Fruit fly (Drosophila melanogaster) whole organism, embryonic: ENCODE results near the gene RabX5.

ENCODE experiments used
- Adf1 ChIP-seq: fragments of 200-800 bp; sonication (Bioruptor generic); IDR thresholded peaks from 2 replicates; pipeline ENCODE4 v1.3.6; 2022; ENCODE audit warnings: missing biosample characterization, missing genetic modification characterization
- Asciz ChIP-seq: fragments of 200-800 bp; sonication (Bioruptor generic); optimal IDR thresholded peaks from 2 replicates; lab custom pipeline; 2017; ENCODE audit warnings: missing biosample characterization, mild to moderate bottlenecking, missing genetic modification characterization, missing genetic modification reagents
- BEAF-32 ChIP-seq: fragments of 200-800 bp; sonication (Bioruptor generic); optimal IDR thresholded peaks from 3 replicates; lab custom pipeline; 2017; ENCODE audit warnings: missing biosample characterization, missing genetic modification characterization, mild to moderate bottlenecking, moderate library complexity, missing genetic modification reagents
- CG11085 ChIP-seq: fragments of 200-800 bp; sonication (Bioruptor generic); IDR thresholded peaks from 2 replicates; pipeline ENCODE4 v1.3.6; 2022; ENCODE audit warnings: missing biosample characterization, missing genetic modification characterization
- CG12155 ChIP-seq: fragments of 200-800 bp; sonication (Bioruptor generic); optimal IDR thresholded peaks from 3 replicates; lab custom pipeline; 2016; ENCODE audit warnings: missing biosample characterization, missing genetic modification characterization
- CG13287 ChIP-seq: fragments of 200-800 bp; sonication (Bioruptor generic); IDR thresholded peaks from 2 replicates; pipeline ENCODE4 v1.3.6; 2022; ENCODE audit warnings: missing biosample characterization, missing genetic modification characterization; ENCODE audit not compliant: partially characterized antibody
- CG15696 ChIP-seq: fragments of 200-800 bp; sonication (Bioruptor generic); optimal IDR thresholded peaks from 2 replicates; lab custom pipeline; 2019; ENCODE audit warnings: missing biosample characterization, mild to moderate bottlenecking, missing genetic modification characterization, moderate library complexity
- CG18764 ChIP-seq: fragments of 200-800 bp; sonication (Bioruptor generic); optimal IDR thresholded peaks from 3 replicates; lab custom pipeline; 2016; ENCODE audit warnings: missing biosample characterization, missing genetic modification characterization
- CG2712 ChIP-seq: fragments of 200-800 bp; optimal IDR thresholded peaks from 3 replicates; lab custom pipeline; 2019; ENCODE audit warnings: missing biosample characterization, mild to moderate bottlenecking, missing genetic modification characterization, moderate library complexity
- CG34224 ChIP-seq: fragments of 200-800 bp; sonication (Bioruptor generic); IDR thresholded peaks from 3 replicates; pipeline ENCODE4 v1.3.6; 2022; ENCODE audit warnings: missing biosample characterization, missing genetic modification characterization; ENCODE audit not compliant: partially characterized antibody
- CG4360 ChIP-seq: fragments of 200-800 bp; sonication (Bioruptor generic); IDR thresholded peaks from 2 replicates; pipeline ENCODE4 v1.3.6; 2022; ENCODE audit warnings: missing biosample characterization, missing genetic modification characterization
- CG5953 ChIP-seq: fragments of 200-800 bp; sonication (Bioruptor generic); IDR thresholded peaks from 2 replicates; pipeline ENCODE4 v1.3.6; 2022; ENCODE audit warnings: missing biosample characterization, missing genetic modification characterization
- CG6683 ChIP-seq: fragments of 200-800 bp; sonication (Bioruptor generic); optimal IDR thresholded peaks from 2 replicates; lab custom pipeline; 2017; ENCODE audit warnings: missing biosample characterization, mild to moderate bottlenecking, missing genetic modification characterization, missing genetic modification reagents
- CG7357 ChIP-seq: fragments of 200-800 bp; sonication (Bioruptor generic); IDR thresholded peaks from 3 replicates; pipeline ENCODE4 v1.3.6; 2022; ENCODE audit warnings: missing biosample characterization, missing genetic modification characterization
- CG7556 ChIP-seq: fragments of 200-800 bp; sonication (Bioruptor generic); optimal IDR thresholded peaks from 2 replicates; lab custom pipeline; 2017; ENCODE audit warnings: missing biosample characterization, mild to moderate bottlenecking, missing genetic modification characterization
- CG9215 ChIP-seq: fragments of 200-800 bp; sonication (Bioruptor generic); IDR thresholded peaks from 2 replicates; pipeline ENCODE4 v1.3.6; 2022; ENCODE audit warnings: missing biosample characterization, missing genetic modification characterization
- CG9609 ChIP-seq: fragments of 200-800 bp; sonication (Bioruptor generic); optimal IDR thresholded peaks from 3 replicates; lab custom pipeline; 2016; ENCODE audit warnings: missing biosample characterization, missing genetic modification characterization
- D ChIP-seq, 2 experiments: fragments of 200-800 bp in 1 of 2; fragments of >200 bp in 1 of 2; sonication (Bioruptor generic) in 1 of 2; optimal IDR thresholded peaks; 2 replicates in 1 of 2; 3 replicates in 1 of 2; lab custom pipeline; 2017; ENCODE audit warnings: mild to moderate bottlenecking in 1 of 2, missing biosample characterization in 1 of 2, missing genetic modification characterization in 1 of 2, missing genetic modification reagents in 1 of 2
- D19A ChIP-seq: fragments of 200-800 bp; optimal IDR thresholded peaks from 3 replicates; lab custom pipeline; 2019; ENCODE audit warnings: missing biosample characterization, mild to moderate bottlenecking, missing genetic modification characterization, moderate library complexity
- Dip3 ChIP-seq: fragments of 200-800 bp; sonication (Bioruptor generic); optimal IDR thresholded peaks from 3 replicates; lab custom pipeline; 2016; ENCODE audit warnings: missing biosample characterization, missing genetic modification characterization
- Dp ChIP-seq: fragments of 200-800 bp; sonication (Bioruptor generic); optimal IDR thresholded peaks from 2 replicates; lab custom pipeline; 2018; ENCODE audit warnings: missing biosample characterization, mild to moderate bottlenecking, missing genetic modification characterization, moderate library complexity
- E2f1 ChIP-seq: fragments of 200-800 bp; sonication (Bioruptor generic); IDR thresholded peaks from 2 replicates; pipeline ENCODE4 v1.3.6; 2022; ENCODE audit warnings: missing biosample characterization, missing genetic modification characterization
- Fer1 ChIP-seq: fragments of 200-800 bp; sonication (Bioruptor generic); optimal IDR thresholded peaks from 2 replicates; lab custom pipeline; 2017; ENCODE audit warnings: missing biosample characterization, mild to moderate bottlenecking, missing genetic modification characterization
- Fer3 ChIP-seq: fragments of 200-800 bp; sonication (Bioruptor generic); optimal IDR thresholded peaks from 2 replicates; lab custom pipeline; 2018; ENCODE audit warnings: missing biosample characterization, mild to moderate bottlenecking, missing genetic modification characterization, moderate library complexity
- Gug ChIP-seq: fragments of 200-800 bp; sonication (Bioruptor generic); IDR thresholded peaks from 4 replicates; pipeline ENCODE4 v1.3.6; 2022; ENCODE audit warnings: missing biosample characterization, missing genetic modification characterization
- HLH4C ChIP-seq: fragments of 200-800 bp; sonication (Bioruptor generic); IDR thresholded peaks from 3 replicates; pipeline ENCODE4 v1.3.6; 2022; ENCODE audit warnings: missing biosample characterization, missing genetic modification characterization; ENCODE audit not compliant: partially characterized antibody
- Hand ChIP-seq: fragments of 200-800 bp; sonication (Bioruptor generic); optimal IDR thresholded peaks from 2 replicates; lab custom pipeline; 2017; ENCODE audit warnings: mild to moderate bottlenecking, missing biosample characterization, missing genetic modification reagents, missing genetic modification characterization
- HmgZ ChIP-seq: fragments of 200-800 bp; sonication (Bioruptor generic); optimal IDR thresholded peaks from 2 replicates; lab custom pipeline; 2018; ENCODE audit warnings: missing biosample characterization, mild to moderate bottlenecking, missing genetic modification characterization
- Hmr ChIP-seq: fragments of 200-800 bp; sonication (Bioruptor generic); optimal IDR thresholded peaks from 3 replicates; lab custom pipeline; 2017; ENCODE audit warnings: mild to moderate bottlenecking, missing biosample characterization, missing genetic modification reagents, missing genetic modification characterization
- Mad ChIP-seq: fragments of 200-800 bp; sonication (Bioruptor generic); optimal IDR thresholded peaks from 2 replicates; lab custom pipeline; 2016; ENCODE audit warnings: missing biosample characterization, missing genetic modification characterization
- Nf-YB ChIP-seq: fragments of 200-800 bp; sonication (Bioruptor generic); optimal IDR thresholded peaks from 3 replicates; lab custom pipeline; 2019; ENCODE audit warnings: missing biosample characterization, mild to moderate bottlenecking, missing genetic modification characterization, moderate library complexity
- Sry-β ChIP-seq: fragments of 200-800 bp; sonication (Bioruptor generic); optimal IDR thresholded peaks from 2 replicates; lab custom pipeline; 2018; ENCODE audit warnings: missing biosample characterization, mild to moderate bottlenecking, missing genetic modification characterization, moderate library complexity
- Xrp1 ChIP-seq: fragments of 200-800 bp; sonication (Bioruptor generic); IDR thresholded peaks from 2 replicates; pipeline ENCODE4 v1.3.6; 2022; ENCODE audit warnings: missing biosample characterization, missing genetic modification characterization
- aop ChIP-seq: fragments of 200-800 bp; sonication (Bioruptor generic); IDR thresholded peaks from 2 replicates; pipeline ENCODE4 v1.3.6; 2022; ENCODE audit warnings: missing biosample characterization, missing genetic modification characterization
- bcd ChIP-seq: fragments of 200-800 bp; sonication (Bioruptor generic); optimal IDR thresholded peaks from 2 replicates; lab custom pipeline; 2017; ENCODE audit warnings: missing biosample characterization, mild to moderate bottlenecking, missing genetic modification characterization
- chinmo ChIP-seq: fragments of 200-800 bp; sonication (Bioruptor generic); IDR thresholded peaks from 4 replicates; pipeline ENCODE4 v1.3.6; 2022; ENCODE audit warnings: missing biosample characterization, missing genetic modification characterization; ENCODE audit not compliant: partially characterized antibody
- chn ChIP-seq: fragments of 200-800 bp; sonication (Bioruptor generic); optimal IDR thresholded peaks from 2 replicates; lab custom pipeline; 2016; ENCODE audit warnings: missing biosample characterization, missing genetic modification characterization
- dpn ChIP-seq, 2 experiments: fragments of 200-800 bp; sonication (Bioruptor generic); optimal IDR thresholded peaks; 3 replicates each; lab custom pipeline; 2016; ENCODE audit warnings: missing biosample characterization in 2 of 2, missing genetic modification characterization in 2 of 2
- gcm ChIP-seq: fragments of 200-800 bp; sonication (Bioruptor generic); optimal IDR thresholded peaks from 2 replicates; lab custom pipeline; 2019; ENCODE audit warnings: missing biosample characterization, mild to moderate bottlenecking, missing genetic modification characterization, moderate library complexity
- gem ChIP-seq: fragments of 200-800 bp; sonication (Bioruptor generic); optimal IDR thresholded peaks from 2 replicates; lab custom pipeline; 2019; ENCODE audit warnings: missing biosample characterization, mild to moderate bottlenecking, missing genetic modification characterization, moderate library complexity
- hth ChIP-seq: fragments of >200 bp; optimal IDR thresholded peaks from 2 replicates; lab custom pipeline; 2017; ENCODE audit warnings: inconsistent platforms
- jumu ChIP-seq: fragments of 200-800 bp; sonication (Bioruptor generic); optimal IDR thresholded peaks from 3 replicates; lab custom pipeline; 2016; ENCODE audit warnings: missing biosample characterization, missing genetic modification characterization
- maf-S ChIP-seq: fragments of 200-800 bp; sonication (Bioruptor generic); optimal IDR thresholded peaks from 2 replicates; lab custom pipeline; 2016; ENCODE audit warnings: missing biosample characterization, missing genetic modification characterization
- nmo ChIP-seq: fragments of 200-800 bp; sonication (Bioruptor generic); optimal IDR thresholded peaks from 2 replicates; lab custom pipeline; 2018; ENCODE audit warnings: missing biosample characterization, mild to moderate bottlenecking, missing genetic modification characterization, moderate library complexity
- tin ChIP-seq: fragments of 200-800 bp; sonication (Bioruptor generic); optimal IDR thresholded peaks from 3 replicates; lab custom pipeline; 2016; ENCODE audit warnings: missing biosample characterization, missing genetic modification characterization
- tll ChIP-seq, 2 experiments: fragments of 200-800 bp in 1 of 2; fragments of >200 bp in 1 of 2; sonication (Bioruptor generic) in 1 of 2; optimal IDR thresholded peaks; 2 replicates each; lab custom pipeline; 2017 to 2019; ENCODE audit warnings: missing biosample characterization in 2 of 2, missing genetic modification characterization in 2 of 2, mild to moderate bottlenecking in 1 of 2, moderate library complexity in 1 of 2
- tna ChIP-seq: fragments of 200-800 bp; sonication (Bioruptor generic); IDR thresholded peaks from 2 replicates; pipeline ENCODE4 v1.3.6; 2022; ENCODE audit warnings: missing biosample characterization, missing genetic modification characterization; ENCODE audit not compliant: partially characterized antibody
- trh ChIP-seq: fragments of 200-800 bp; sonication (Bioruptor generic); optimal IDR thresholded peaks from 2 replicates; lab custom pipeline; 2016; ENCODE audit warnings: missing biosample characterization, missing genetic modification characterization
- wdn ChIP-seq: fragments of 200-800 bp; sonication (Bioruptor generic); IDR thresholded peaks from 2 replicates; pipeline ENCODE4 v1.3.6; 2022; ENCODE audit warnings: missing biosample characterization, missing genetic modification characterization
- z ChIP-seq: fragments of 200-800 bp; sonication (Bioruptor generic); IDR thresholded peaks from 3 replicates; pipeline ENCODE4 v1.3.6; 2022; ENCODE audit warnings: missing biosample characterization, missing genetic modification characterization

The RabX5 gene

dm6 chr3L:1664876-1665275 lies 5.0 kb downstream of the RabX5 start, which contains the start of the genes Srrm234 and CG7974 (continued):
- no peak for TF ChIP-seq tll (GFP tag; optimal IDR thresholded peaks at IDR 0.05; lab: Kevin White, UChicago)
- TF ChIP-seq dpn (GFP tag; optimal IDR thresholded peaks at IDR 0.05; lab: Kevin White, UChicago) = no peak
- TF ChIP-seq nmo (GFP tag; lab: Kevin White, UChicago) = peak; percentile 10
- no peak for TF ChIP-seq gcm (GFP tag; lab: Kevin White, UChicago)
- TF ChIP-seq D (optimal IDR thresholded peaks at IDR 0.05; lab: Kevin White, UChicago) = no peak
- TF ChIP-seq D (GFP tag; optimal IDR thresholded peaks at IDR 0.05; lab: Kevin White, UChicago) = no peak
- TF ChIP-seq CG18764 = no peak
- TF ChIP-seq Asciz = no peak
- TF ChIP-seq HmgZ (tag; lab: Kevin White, UChicago) = peak; percentile 20
- no peak for TF ChIP-seq chn
- no peak for TF ChIP-seq bcd
- TF ChIP-seq Gug = no peak
- no peak for TF ChIP-seq maf-S (GFP tag; lab: Kevin White, UChicago)
- TF ChIP-seq z (GFP tag; lab: Robert Waterston, UW) = no peak
- no peak for TF ChIP-seq Dip3 (GFP tag; lab: Kevin White, UChicago)
- TF ChIP-seq jumu (GFP tag; lab: Kevin White, UChicago) = no peak
- TF ChIP-seq trh = no peak
- no peak for TF ChIP-seq CG15696 (tag; lab: Kevin White, UChicago)
- TF ChIP-seq D19A (tag; lab: Kevin White, UChicago) = no peak
- no peak for TF ChIP-seq tin
- no peak for TF ChIP-seq CG12155
- TF ChIP-seq CG9609 = no peak
- TF ChIP-seq E2f1 (GFP tag; lab: Robert Waterston, UW) = no peak
- no peak for TF ChIP-seq CG7556
- TF ChIP-seq Fer3 = no peak
- TF ChIP-seq CG34224 (GFP tag; lab: Robert Waterston, UW) = peak; percentile 36; the same call in 1 of the 3 replicates
- peak; percentile 12 for TF ChIP-seq Fer1 (GFP tag; lab: Kevin White, UChicago)
- no peak for TF ChIP-seq CG5953
- no peak for TF ChIP-seq Xrp1 (GFP tag; lab: Robert Waterston, UW)
- no peak for TF ChIP-seq CG11085
- TF ChIP-seq chinmo (GFP tag; lab: Robert Waterston, UW) = 0 out of 4 replicates have a peak, but pooled peaks have one; percentile 5
- no peak for TF ChIP-seq tna
- no peak for TF ChIP-seq CG6683 (GFP tag; lab: Kevin White, UChicago)
- TF ChIP-seq CG7357 (GFP tag; lab: Robert Waterston, UW) = no peak
- no peak for TF ChIP-seq Hand (GFP tag; lab: Kevin White, UChicago)
- no peak for TF ChIP-seq hth (lab: Kevin White, UChicago)
- TF ChIP-seq BEAF-32 (GFP tag; lab: Kevin White, UChicago) = peak; percentile 18
- TF ChIP-seq Dp (GFP tag; lab: Kevin White, UChicago) = peak; percentile 43
- no peak for TF ChIP-seq CG2712 (tag; lab: Kevin White, UChicago)
- TF ChIP-seq Sry-β (GFP tag; lab: Kevin White, UChicago) = peak; percentile 50
- TF ChIP-seq aop (GFP tag; lab: Robert Waterston, UW) = no peak
- no peak for TF ChIP-seq Mad
- no peak for TF ChIP-seq Hmr
- no peak for TF ChIP-seq Adf1 (GFP tag; lab: Robert Waterston, UW)
- TF ChIP-seq wdn (GFP tag; lab: Robert Waterston, UW) = no peak
- TF ChIP-seq CG9215 = no peak
- no peak for TF ChIP-seq Nf-YB
- TF ChIP-seq CG13287 = peak; percentile 69
- no peak for TF ChIP-seq HLH4C (GFP tag; lab: Robert Waterston, UW)
- no peak for TF ChIP-seq gem (tag; lab: Kevin White, UChicago)
- TF ChIP-seq CG4360 (GFP tag; lab: Robert Waterston, UW) = no peak
